Worm (Caenorhabditis elegans) whole organism, young adult: ENCODE results near the gene lin-40.

Source experiments
- F22D6.2 ChIP-seq: sonication (generic microtip); optimal IDR thresholded peaks from 2 replicates; lab custom pipeline; 2016; ENCODE audit warnings: mild to moderate bottlenecking, missing genetic modification characterization, missing compliant biosample characterization
- F33H1.4 ChIP-seq: fragments of 200-800 bp; sonication (Bioruptor generic); IDR thresholded peaks from 2 replicates; pipeline ENCODE4 v1.3.6; 2022; ENCODE audit warnings: missing genetic modification reagents, missing genetic modification characterization, missing compliant biosample characterization
- F37B4.10 ChIP-seq: fragments of 200-800 bp; sonication (Bioruptor generic); IDR thresholded peaks from 2 replicates; pipeline ENCODE4 v1.3.6; 2022; ENCODE audit warnings: missing genetic modification characterization, missing compliant biosample characterization
- F39B2.1 ChIP-seq: fragments of 200-800 bp; sonication (Bioruptor generic); IDR thresholded peaks from 2 replicates; pipeline ENCODE4 v1.3.6; 2022; ENCODE audit warnings: missing genetic modification reagents, missing genetic modification characterization, missing compliant biosample characterization
- F52B5.7 ChIP-seq: sonication (generic microtip); optimal IDR thresholded peaks from 2 replicates; lab custom pipeline; 2016; ENCODE audit warnings: mild to moderate bottlenecking, missing genetic modification characterization, missing compliant biosample characterization
- K12H6.12 ChIP-seq: fragments of 200-800 bp; sonication (Bioruptor generic); optimal IDR thresholded peaks from 2 replicates; lab custom pipeline; 2018; ENCODE audit warnings: mild to moderate bottlenecking, missing genetic modification characterization, missing compliant biosample characterization
- T26A5.8 ChIP-seq: sonication (generic microtip); optimal IDR thresholded peaks from 2 replicates; lab custom pipeline; 2016; ENCODE audit warnings: missing genetic modification characterization, missing compliant biosample characterization
- Y53G8AR.9 ChIP-seq: fragments of 200-800 bp; sonication (Bioruptor generic); conservative IDR thresholded peaks from 2 replicates; pipeline ENCODE4 v1.3.6; 2022; ENCODE audit warnings: missing genetic modification reagents, missing genetic modification characterization, missing compliant biosample characterization
- aptf-3 ChIP-seq: fragments of 200-800 bp; sonication (Bioruptor generic); IDR thresholded peaks from 2 replicates; pipeline ENCODE4 v1.3.6; 2022; ENCODE audit warnings: missing genetic modification characterization, missing compliant biosample characterization
- atf-7 ChIP-seq: sonication (generic microtip); optimal IDR thresholded peaks from 2 replicates; lab custom pipeline; 2017; ENCODE audit warnings: mild to moderate bottlenecking, missing genetic modification characterization, missing compliant biosample characterization
- attf-3 ChIP-seq: fragments of 200-800 bp; sonication (Bioruptor generic); conservative IDR thresholded peaks from 2 replicates; pipeline ENCODE4 v1.3.6; 2022; ENCODE audit warnings: missing genetic modification reagents, missing genetic modification characterization, missing compliant biosample characterization
- attf-5 ChIP-seq: fragments of 200-800 bp; sonication (Bioruptor generic); optimal IDR thresholded peaks from 2 replicates; lab custom pipeline; 2018; ENCODE audit warnings: mild to moderate bottlenecking, missing genetic modification characterization, missing compliant biosample characterization
- attf-6 ChIP-seq: fragments of 200-800 bp; sonication (Bioruptor generic); IDR thresholded peaks from 2 replicates; pipeline ENCODE4 v1.3.6; 2022; ENCODE audit warnings: missing genetic modification reagents, missing genetic modification characterization, missing compliant biosample characterization
- ccch-3 ChIP-seq: fragments of 200-800 bp; sonication (Bioruptor generic); optimal IDR thresholded peaks from 2 replicates; lab custom pipeline; 2018; ENCODE audit warnings: mild to moderate bottlenecking, missing genetic modification characterization, missing compliant biosample characterization
- ceh-58 ChIP-seq: fragments of 200-800 bp; sonication (Bioruptor generic); IDR thresholded peaks from 2 replicates; pipeline ENCODE4 v1.3.6; 2022; ENCODE audit warnings: missing genetic modification characterization, missing compliant biosample characterization
- chd-7 ChIP-seq: sonication (generic microtip); optimal IDR thresholded peaks from 2 replicates; lab custom pipeline; 2016; ENCODE audit warnings: mild to moderate bottlenecking, missing genetic modification characterization, moderate library complexity, missing compliant biosample characterization
- egl-18 ChIP-seq: fragments of 200-800 bp; sonication (Bioruptor generic); IDR thresholded peaks from 2 replicates; pipeline ENCODE4 v1.3.6; 2022; ENCODE audit warnings: missing genetic modification reagents, missing genetic modification characterization, missing compliant biosample characterization
- ets-4 ChIP-seq: fragments of 200-800 bp; sonication (Bioruptor generic); optimal IDR thresholded peaks from 2 replicates; lab custom pipeline; 2018; ENCODE audit warnings: mild to moderate bottlenecking, missing genetic modification characterization, missing compliant biosample characterization
- gei-17 ChIP-seq: fragments of 200-800 bp; sonication (Bioruptor generic); optimal IDR thresholded peaks from 2 replicates; lab custom pipeline; 2018; ENCODE audit warnings: mild to moderate bottlenecking, missing genetic modification characterization, missing compliant biosample characterization
- him-1 ChIP-seq: sonication (generic microtip); optimal IDR thresholded peaks from 2 replicates; lab custom pipeline; 2016; ENCODE audit warnings: missing genotype, missing genetic modification reagents, missing genetic modification characterization, missing compliant biosample characterization
- hmg-1.2 ChIP-seq: fragments of 200-800 bp; sonication (Bioruptor generic); IDR thresholded peaks from 2 replicates; pipeline ENCODE4 v1.3.6; 2022; ENCODE audit warnings: missing genetic modification reagents, missing genetic modification characterization, missing compliant biosample characterization
- hrde-1 ChIP-seq: sonication (generic microtip); optimal IDR thresholded peaks from 2 replicates; lab custom pipeline; 2016; ENCODE audit warnings: missing genetic modification characterization, mild to moderate bottlenecking, missing compliant biosample characterization, moderate library complexity, missing genotype, missing genetic modification reagents, borderline replicate concordance
- let-607 ChIP-seq, 2 experiments: fragments of 200-800 bp in 1 of 2; sonication (Bioruptor generic) in 1 of 2; sonication (generic microtip) in 1 of 2; optimal IDR thresholded peaks; 2 replicates each; lab custom pipeline; 2016 to 2018; ENCODE audit warnings: mild to moderate bottlenecking in 2 of 2, missing compliant biosample characterization in 2 of 2, missing genetic modification characterization in 2 of 2, moderate library complexity in 2 of 2, missing genotype in 1 of 2
- lir-1 ChIP-seq: fragments of 200-800 bp; sonication (Bioruptor generic); conservative IDR thresholded peaks from 2 replicates; pipeline ENCODE4 v1.3.6; 2022; ENCODE audit warnings: missing genetic modification reagents, missing genetic modification characterization, missing compliant biosample characterization
- lsl-1 ChIP-seq: fragments of 200-800 bp; sonication (Bioruptor generic); optimal IDR thresholded peaks from 2 replicates; lab custom pipeline; 2018; ENCODE audit warnings: mild to moderate bottlenecking, missing genetic modification characterization, moderate library complexity, missing compliant biosample characterization
- madf-3 ChIP-seq: fragments of 200-800 bp; sonication (Bioruptor generic); IDR thresholded peaks from 2 replicates; pipeline ENCODE4 v1.3.6; 2022; ENCODE audit warnings: missing genetic modification reagents, missing genetic modification characterization, missing compliant biosample characterization
- madf-6 ChIP-seq: fragments of 200-800 bp; sonication (Bioruptor generic); IDR thresholded peaks from 2 replicates; pipeline ENCODE4 v1.3.6; 2022; ENCODE audit warnings: missing genetic modification reagents, missing genetic modification characterization, missing compliant biosample characterization
- mcd-1 ChIP-seq: fragments of 200-800 bp; sonication (Bioruptor generic); IDR thresholded peaks from 2 replicates; pipeline ENCODE4 v1.3.6; 2022; ENCODE audit warnings: missing genetic modification reagents, missing genetic modification characterization, missing compliant biosample characterization
- mxl-1 ChIP-seq: sonication (generic microtip); optimal IDR thresholded peaks from 2 replicates; lab custom pipeline; 2016; ENCODE audit warnings: missing genetic modification characterization, missing compliant biosample characterization
- nhr-179 ChIP-seq: sonication (generic microtip); optimal IDR thresholded peaks from 2 replicates; lab custom pipeline; 2016; ENCODE audit warnings: mild to moderate bottlenecking, missing genetic modification characterization, missing compliant biosample characterization
- nhr-80 ChIP-seq: sonication (generic microtip); optimal IDR thresholded peaks from 2 replicates; lab custom pipeline; 2016; ENCODE audit warnings: missing genetic modification characterization, missing compliant biosample characterization
- pha-4 ChIP-seq: fragments of 150-350 bp; sonication (generic microtip); optimal IDR thresholded peaks from 2 replicates; lab custom pipeline; 2014; ENCODE audit warnings: missing biosample characterization, missing genetic modification reagents, missing genetic modification characterization
- sdz-38 ChIP-seq: sonication (generic microtip); optimal IDR thresholded peaks from 2 replicates; lab custom pipeline; 2016; ENCODE audit warnings: missing genotype, missing genetic modification characterization, missing compliant biosample characterization
- snpc-4 ChIP-seq, 5 experiments: fragments of 150-350 bp in 1 of 5; sonication (generic microtip) in 4 of 5; optimal IDR thresholded peaks; 2 replicates each; lab custom pipeline; 2014 to 2018; ENCODE audit warnings: missing genetic modification characterization in 5 of 5, missing biosample characterization in 3 of 5, antibody characterized with exemption in 2 of 5, mild to moderate bottlenecking in 2 of 5, missing compliant biosample characterization in 2 of 5, missing genotype in 2 of 5, moderate library complexity in 2 of 5, missing genetic modification reagents in 1 of 5
- tbx-9 ChIP-seq: sonication (generic microtip); optimal IDR thresholded peaks from 2 replicates; lab custom pipeline; 2016; ENCODE audit warnings: borderline replicate concordance, missing genetic modification characterization, inconsistent platforms, missing compliant biosample characterization
- unc-130 ChIP-seq: sonication (generic microtip); optimal IDR thresholded peaks from 2 replicates; lab custom pipeline; 2016; ENCODE audit warnings: missing genetic modification reagents, missing genetic modification characterization, missing compliant biosample characterization
- zfh-2 ChIP-seq: fragments of 200-800 bp; sonication (Bioruptor generic); conservative IDR thresholded peaks from 2 replicates; pipeline ENCODE4 v1.3.6; 2022; ENCODE audit warnings: missing genetic modification reagents, missing genetic modification characterization, missing compliant biosample characterization
- ztf-22 ChIP-seq: fragments of 200-800 bp; sonication (Bioruptor generic); optimal IDR thresholded peaks from 2 replicates; lab custom pipeline; 2018; ENCODE audit warnings: mild to moderate bottlenecking, missing genetic modification characterization, moderate library complexity, missing compliant biosample characterization
- ztf-25 ChIP-seq: fragments of 200-800 bp; sonication (Bioruptor generic); IDR thresholded peaks from 2 replicates; pipeline ENCODE4 v1.3.6; 2022; ENCODE audit warnings: missing genetic modification reagents, missing genetic modification characterization, missing compliant biosample characterization
- ztf-26 ChIP-seq: sonication (generic microtip); optimal IDR thresholded peaks from 2 replicates; lab custom pipeline; 2017; ENCODE audit warnings: missing genetic modification characterization, missing compliant biosample characterization
- ztf-28 ChIP-seq: fragments of 200-800 bp; sonication (Bioruptor generic); IDR thresholded peaks from 2 replicates; pipeline ENCODE4 v1.3.6; 2022; ENCODE audit warnings: missing genetic modification reagents, missing genetic modification characterization, missing compliant biosample characterization

Gene lin-40

DNA sequence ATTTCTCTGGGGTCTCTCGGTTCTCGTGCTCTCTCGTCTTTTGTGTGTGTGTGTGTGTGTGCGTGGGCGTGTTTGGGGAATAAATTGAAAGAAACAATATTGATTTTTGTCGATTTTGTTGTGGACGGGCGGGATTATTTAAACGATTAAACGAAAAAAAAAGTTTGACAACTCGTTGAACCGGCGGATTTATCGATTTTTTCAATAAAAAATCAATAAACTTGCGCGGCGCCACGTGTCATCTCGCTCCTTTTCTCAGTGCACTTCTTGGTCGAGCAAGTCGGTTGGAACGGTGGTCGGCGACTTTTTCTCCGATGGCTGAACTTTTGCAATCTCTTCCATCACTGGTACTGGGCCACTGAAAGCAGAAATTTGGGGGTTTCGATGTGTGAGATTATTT lies 8.2 kb downstream of the lin-40 start:
- TF ChIP-seq lsl-1 (GFP tag; lab: Kevin White, UChicago) (no peak), hmg-1.2 (GFP tag; lab: Robert Waterston, UW) (peak; percentile 31; the same call in 1 of the 2 replicates), him-1 (tag; lab: Kevin White, UChicago) (peak; percentile 35), ets-4 (GFP tag; lab: Kevin White, UChicago) (no peak), mcd-1 (GFP tag; lab: Robert Waterston, UW) (0 out of 2 replicates have a peak, but pooled peaks have one; percentile 5)

DNA sequence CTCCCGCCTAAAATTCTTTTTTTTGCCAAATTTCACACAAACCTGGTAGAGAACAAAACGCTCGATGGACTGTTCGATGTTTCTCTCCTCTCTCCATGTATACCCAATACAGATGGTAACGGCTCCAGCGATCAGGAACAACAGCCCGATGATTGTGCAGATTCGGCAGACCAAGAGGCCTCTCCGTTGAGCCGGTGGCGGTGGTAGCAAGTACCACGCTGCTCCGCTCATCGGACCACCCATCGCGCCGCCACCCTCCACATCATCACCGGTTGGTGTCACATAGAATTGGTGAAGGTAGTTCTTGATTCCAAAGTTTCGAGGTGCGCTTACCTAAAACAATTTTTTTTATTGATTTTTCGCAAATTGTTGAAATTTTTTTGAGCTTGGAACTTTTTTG lies 10.0 kb downstream of the lin-40 start:
- TF ChIP-seq madf-3 (0 out of 2 replicates have a peak, but pooled peaks have one; percentile 47), F33H1.4 (GFP tag; lab: Robert Waterston, UW) (no peak), attf-5 (GFP tag; lab: Kevin White, UChicago) (no peak), zfh-2 (GFP tag; lab: Robert Waterston, UW) (peak; percentile 80), sdz-38 (tag; lab: Kevin White, UChicago) (no peak), ccch-3 (no peak), hmg-1.2 (GFP tag; lab: Robert Waterston, UW) (0 out of 2 replicates have a peak, but pooled peaks have one; percentile 7), F39B2.1 (GFP tag; lab: Robert Waterston, UW) (0 out of 2 replicates have a peak, but pooled peaks have one; percentile 18), Y53G8AR.9 (GFP tag; lab: Robert Waterston, UW) (0 out of 2 replicates have a peak, but pooled peaks have one; percentile 15), snpc-4 (GFP tag; optimal IDR thresholded peaks at IDR 0.05; lab: Kevin White, UChicago) (no peak), snpc-4 (tag; optimal IDR thresholded peaks at IDR 0.05; lab: Kevin White, UChicago) (no peak), ets-4 (GFP tag; lab: Kevin White, UChicago) (no peak), aptf-3 (0 out of 2 replicates have a peak, but pooled peaks have one; percentile 19), ztf-22 (no peak), chd-7 (tag; lab: Kevin White, UChicago) (no peak), F37B4.10 (GFP tag; lab: Robert Waterston, UW) (no peak), egl-18 (GFP tag; lab: Robert Waterston, UW) (0 out of 2 replicates have a peak, but pooled peaks have one; percentile 45), mcd-1 (GFP tag; lab: Robert Waterston, UW) (0 out of 2 replicates have a peak, but pooled peaks have one; percentile 11)

DNA sequence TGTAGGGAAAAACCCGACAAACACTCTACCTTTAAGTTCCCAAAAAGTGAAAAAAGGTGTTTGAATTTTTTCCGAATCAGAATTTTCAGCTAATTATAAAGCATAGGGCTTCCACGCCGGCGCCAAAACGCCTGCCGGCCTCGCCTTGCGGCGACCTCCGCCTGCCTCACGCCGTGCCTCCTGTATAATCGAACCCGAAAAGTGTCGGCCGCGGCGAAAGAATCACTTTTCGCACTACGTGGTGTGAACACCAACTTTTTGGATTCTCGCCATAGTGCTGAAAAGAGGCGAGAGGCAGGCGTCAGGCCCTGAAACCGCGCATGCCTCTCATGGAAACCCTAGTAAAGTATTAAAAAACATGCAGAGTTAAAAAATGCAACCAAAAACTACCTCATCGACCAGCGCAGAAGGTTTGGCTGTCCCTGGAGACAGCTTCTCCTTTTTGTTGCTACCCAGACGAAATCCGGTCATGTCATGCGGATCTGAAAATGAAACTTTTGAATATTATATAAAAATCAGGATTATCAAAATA lies 10.8 kb downstream of the lin-40 start, which contains the start of gene nrsn-1:
TSS of gene nrsn-1 (minus strand) at position 482 of the 532 bp plus-strand sequence.
- TF ChIP-seq ceh-58 (GFP tag; lab: Robert Waterston, UW) (no peak), ztf-28 (0 out of 2 replicates have a peak, but pooled peaks have one; percentile 7), mcd-1 (GFP tag; lab: Robert Waterston, UW) (0 out of 2 replicates have a peak, but pooled peaks have one; percentile 35), zfh-2 (GFP tag; lab: Robert Waterston, UW) (peak; percentile 80)

DNA sequence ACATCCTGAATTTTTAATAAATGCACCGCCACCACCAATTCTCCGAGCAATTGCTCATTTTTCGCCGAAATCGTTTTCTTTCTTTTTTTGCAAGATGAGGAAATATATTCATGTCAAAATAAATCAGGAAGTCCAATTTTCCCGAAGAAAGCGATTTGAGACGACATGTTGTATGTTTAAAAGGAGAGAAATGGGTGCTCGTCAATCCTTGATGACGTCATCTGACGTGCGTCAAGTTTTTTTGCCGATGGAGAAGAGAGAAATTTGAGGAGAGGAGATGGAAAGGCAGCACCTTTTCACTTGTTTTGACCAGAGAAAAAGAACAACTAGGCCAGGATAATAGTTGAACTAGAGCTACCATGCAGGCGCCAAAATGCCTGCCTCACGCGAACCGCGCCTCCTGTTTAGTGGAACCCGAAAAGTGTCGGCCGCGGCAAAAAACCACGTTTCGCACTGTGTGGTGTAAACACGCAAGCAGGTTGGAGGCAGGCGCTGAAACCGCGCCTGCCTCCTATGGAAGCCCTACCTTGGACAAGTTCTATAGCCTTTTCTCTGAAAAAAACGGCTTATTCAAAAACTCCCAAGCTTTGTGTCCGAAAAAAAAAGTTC lies 11.6 kb downstream of the lin-40 start:
- no peak for TF ChIP-seq attf-3 (GFP tag; lab: Robert Waterston, UW)
- TF ChIP-seq F22D6.2 (tag; lab: Kevin White, UChicago), result no peak
- no peak for TF ChIP-seq let-607 (tag; optimal IDR thresholded peaks at IDR 0.05; lab: Kevin White, UChicago)
- no peak for TF ChIP-seq ztf-22
- TF ChIP-seq ztf-25 (GFP tag; lab: Robert Waterston, UW), result no peak
- no peak for TF ChIP-seq ceh-58 (GFP tag; lab: Robert Waterston, UW)
- 0 out of 2 replicates have a peak, but pooled peaks have one; percentile 45 for TF ChIP-seq attf-6 (GFP tag; lab: Robert Waterston, UW)
- no peak for TF ChIP-seq T26A5.8
- TF ChIP-seq nhr-179 (tag; lab: Kevin White, UChicago), result no peak
- TF ChIP-seq mxl-1, result no peak
- no peak for TF ChIP-seq gei-17 (GFP tag; lab: Kevin White, UChicago)
- TF ChIP-seq F52B5.7 (tag; lab: Kevin White, UChicago), result no peak
- TF ChIP-seq unc-130 (GFP tag; lab: Kevin White, UChicago), result no peak
- TF ChIP-seq nhr-80 (tag; lab: Kevin White, UChicago), result no peak
- TF ChIP-seq tbx-9 (tag; lab: Kevin White, UChicago), result no peak
- TF ChIP-seq lir-1 (GFP tag; lab: Robert Waterston, UW), result no peak
- no peak for TF ChIP-seq hrde-1 (tag; lab: Kevin White, UChicago)
- peak; percentile 91 for TF ChIP-seq atf-7 (tag; lab: Kevin White, UChicago)
- TF ChIP-seq ztf-26 (tag; lab: Kevin White, UChicago), result no peak
- TF ChIP-seq pha-4 (tag; lab: Kevin White, UChicago), result no peak
- peak; percentile 38 for TF ChIP-seq K12H6.12 (tag; lab: Kevin White, UChicago)
- no peak for TF ChIP-seq madf-6 (GFP tag; lab: Robert Waterston, UW)
